Fruit fly (Drosophila melanogaster): ENCODE results near the gene Proc-R.

The Proc-R gene

DNA sequence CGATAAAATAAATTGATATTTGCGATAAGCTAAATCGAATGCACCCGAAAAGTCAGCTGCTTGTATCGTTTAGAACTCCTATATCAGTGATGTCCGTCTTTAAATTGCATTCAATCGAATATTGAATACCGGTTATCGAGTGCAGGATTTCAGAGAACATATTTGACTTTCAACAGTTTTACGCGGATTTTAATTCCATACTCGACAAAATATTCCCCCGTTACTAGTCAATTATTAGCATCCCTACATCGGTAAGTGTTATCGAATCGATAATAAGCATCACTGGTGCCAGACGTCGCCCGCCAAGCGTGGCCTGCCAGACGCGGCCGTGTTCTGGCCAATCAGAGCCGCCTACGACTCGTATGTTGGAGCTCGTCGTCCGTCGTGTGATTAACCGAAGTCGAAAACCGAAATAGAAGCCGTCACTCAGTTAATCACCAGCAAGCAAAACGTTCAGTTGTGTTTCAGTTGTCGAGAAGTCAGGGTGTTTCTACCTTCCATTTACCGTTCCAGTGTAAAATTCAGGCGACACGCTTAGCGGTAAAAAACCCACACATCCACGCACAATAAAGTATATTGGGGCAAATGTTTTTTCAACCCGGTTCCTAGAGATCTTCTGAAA, 19.8 kb upstream of the Proc-R start, which contains the start of gene ctp (continued):
- TF ChIP-seq fd96Cb (tag; optimal IDR thresholded peaks at IDR 0.05) (peak; percentile 1), CG10209 (GFP tag; optimal IDR thresholded peaks at IDR 0.05) (no peak), Hr3 (GFP tag; optimal IDR thresholded peaks at IDR 0.05) (peak; percentile 35), MESR4 (GFP tag; optimal IDR thresholded peaks at IDR 0.05) (peak; percentile 45), CG33557 (GFP tag; optimal IDR thresholded peaks at IDR 0.05) (peak; percentile 19), Camta (GFP tag; optimal IDR thresholded peaks at IDR 0.05) (no peak), Mrtf (GFP tag; IDR thresholded peaks at IDR 0.05) (no peak), CG6272 (GFP tag; IDR thresholded peaks at IDR 0.05) (0 out of 2 replicates have a peak, but pooled peaks have one; percentile 25), grau (tag; optimal IDR thresholded peaks at IDR 0.05) (peak; percentile 50), CG3407 (GFP tag; optimal IDR thresholded peaks at IDR 0.05) (no peak), CG4820 (GFP tag; optimal IDR thresholded peaks at IDR 0.05) (no peak), Chrac-16 (GFP tag; optimal IDR thresholded peaks at IDR 0.05) (peak; percentile 53), CG16815 (GFP tag; optimal IDR thresholded peaks at IDR 0.05) (no peak), dmrt99B (tag; optimal IDR thresholded peaks at IDR 0.05) (peak; percentile 27), Ets65A (GFP tag) (peak; percentile 65), CG7556 (GFP tag; optimal IDR thresholded peaks at IDR 0.05) (peak; percentile 34), emc (GFP tag; optimal IDR thresholded peaks at IDR 0.05) (no peak), sqz (GFP tag; optimal IDR thresholded peaks at IDR 0.05) (peak; percentile 70), CG2712 (tag; optimal IDR thresholded peaks at IDR 0.05) (peak; percentile 48), CG10654 (GFP tag; optimal IDR thresholded peaks at IDR 0.05) (no peak), HmgD (GFP tag; optimal IDR thresholded peaks at IDR 0.05) (peak; percentile 37), Xrp1 (GFP tag; IDR thresholded peaks at IDR 0.05) (peak; percentile 44; the same call in 1 of the 2 replicates), CG6683 (GFP tag; optimal IDR thresholded peaks at IDR 0.05) (no peak), Stat92E (GFP tag; optimal IDR thresholded peaks at IDR 0.05) (peak in 1 of 3 experiments; percentile 40), ap (GFP tag; IDR thresholded peaks at IDR 0.05) (no peak), stwl (tag; optimal IDR thresholded peaks at IDR 0.05) (peak; percentile 97), rib (GFP tag; IDR thresholded peaks at IDR 0.05) (0 out of 2 replicates have a peak, but pooled peaks have one; percentile 74), CG18262 (tag; optimal IDR thresholded peaks at IDR 0.05) (peak; percentile 30), sd (tag; optimal IDR thresholded peaks at IDR 0.05) (peak; percentile 8), CG3995 (GFP tag; optimal IDR thresholded peaks at IDR 0.05) (peak; percentile 68), Bgb (GFP tag; IDR thresholded peaks at IDR 0.05; ENCODE audit: partially characterized antibody) (peak; percentile 67), CG10565 (GFP tag; optimal IDR thresholded peaks at IDR 0.05) (no peak), CTCF (GFP tag; optimal IDR thresholded peaks at IDR 0.05) (no peak), dan (GFP tag; IDR thresholded peaks at IDR 0.05) (no peak), bbx (GFP tag; IDR thresholded peaks at IDR 0.05; ENCODE audit: partially characterized antibody) (peak; percentile 58), Drgx (GFP tag; IDR thresholded peaks at IDR 0.05) (no peak; the same call in 1 of the 2 replicates), amos (GFP tag; IDR thresholded peaks at IDR 0.05; ENCODE audit: partially characterized antibody) (peak; percentile 40), Dbx (GFP tag; IDR thresholded peaks at IDR 0.05) (peak; percentile 66; the same call in 1 of the 3 replicates), CG8924 (tag; optimal IDR thresholded peaks at IDR 0.05) (peak; percentile 50), CG13296 (GFP tag; optimal IDR thresholded peaks at IDR 0.05) (peak; percentile 54), Adf1 (GFP tag; IDR thresholded peaks at IDR 0.05) (peak; percentile 45; the same call in 1 of the 2 replicates), so (GFP tag; IDR thresholded peaks at IDR 0.05) (0 out of 3 replicates have a peak, but pooled peaks have one; percentile 38), cad (GFP tag; optimal IDR thresholded peaks at IDR 0.05) (no peak), yki (optimal IDR thresholded peaks at IDR 0.05) (no peak), mirr (GFP tag; optimal IDR thresholded peaks at IDR 0.05) (peak; percentile 64), CG1024 (GFP tag; IDR thresholded peaks at IDR 0.05) (no peak), CG11504 (tag; optimal IDR thresholded peaks at IDR 0.05) (peak; percentile 37), Ets97D (GFP tag; optimal IDR thresholded peaks at IDR 0.05) (peak; percentile 16), dysf (GFP tag; IDR thresholded peaks at IDR 0.05) (peak; percentile 47; the same call in 2 of the 3 replicates), CG3726 (GFP tag; IDR thresholded peaks at IDR 0.05) (no peak), ken (GFP tag; IDR thresholded peaks at IDR 0.05) (0 out of 3 replicates have a peak, but pooled peaks have one; percentile 17)

Measured in whole organism, embryonic.